Worm (Caenorhabditis elegans): ENCODE results near the gene F53A10.2.

Gene F53A10.2

DNA sequence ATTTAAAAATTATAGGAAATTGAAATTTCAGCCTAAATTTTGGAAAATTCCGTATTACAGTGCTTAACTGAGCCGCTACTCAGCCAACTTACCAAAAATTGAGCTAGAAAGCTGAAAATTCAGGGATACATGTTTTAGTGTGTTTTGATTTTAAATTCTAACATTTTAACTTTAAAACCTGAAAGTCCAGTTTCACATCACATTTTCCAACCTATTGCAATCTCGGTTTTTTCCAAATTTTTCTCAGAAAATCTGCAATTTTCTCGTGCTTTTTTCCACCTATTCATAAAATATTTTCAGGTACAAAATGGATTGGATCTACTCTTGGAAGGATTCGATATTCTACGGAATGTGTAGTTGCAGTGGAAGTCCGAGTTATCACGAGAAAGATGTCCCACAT is at the start of gene F53A10.2:
Gene F53A10.2 (plus strand): TSS at position 301 of the 400 bp plus-strand sequence.
- no peak for TF ChIP-seq ztf-23 (GFP tag; IDR thresholded peaks at IDR 0.05)
- TF ChIP-seq ztf-29 (GFP tag; IDR thresholded peaks at IDR 0.05), result no peak
- no peak for TF ChIP-seq klf-2 (GFP tag; conservative IDR thresholded peaks at IDR 0.05)
- no peak for TF ChIP-seq flt-1 (GFP tag; IDR thresholded peaks at IDR 0.05)
- TF ChIP-seq med-1 (GFP tag; optimal IDR thresholded peaks at IDR 0.05; ENCODE audit: insufficient read depth), result no peak
- TF ChIP-seq T22C8.4 (GFP tag; IDR thresholded peaks at IDR 0.05), result no peak
- TF ChIP-seq tab-1 (GFP tag; IDR thresholded peaks at IDR 0.05), result no peak
- no peak for TF ChIP-seq ref-1 (GFP tag; conservative IDR thresholded peaks at IDR 0.05)
- TF ChIP-seq cog-1 (tag; optimal IDR thresholded peaks at IDR 0.05), result no peak

- TF ChIP-seq tab-1 (GFP tag; IDR thresholded peaks at IDR 0.05) (no peak), T22C8.4 (GFP tag; IDR thresholded peaks at IDR 0.05) (no peak)
Observed at ce11 chrII:1149390-1149789, 47.8 kb upstream of the F53A10.2 start.

DNA sequence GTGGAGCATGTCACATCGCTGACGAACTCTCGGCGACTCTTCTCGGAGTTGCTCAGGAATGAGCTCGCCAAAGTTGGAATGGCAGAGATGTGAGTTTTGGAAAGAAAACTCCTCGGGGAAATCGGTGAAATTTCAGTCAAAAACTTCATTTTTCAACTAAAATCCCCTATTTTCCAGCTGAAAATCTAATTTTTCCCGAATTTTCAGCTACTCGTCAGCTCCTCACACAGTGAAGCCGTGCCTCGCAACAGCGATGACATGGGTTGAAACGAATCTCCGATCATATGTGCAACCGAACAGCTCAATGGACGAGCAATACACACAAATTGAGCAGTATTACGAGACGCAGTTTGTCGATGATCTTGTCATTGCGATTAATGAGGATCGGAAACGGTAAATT is 45.4 kb upstream of the F53A10.2 start:
- TF ChIP-seq flt-1 (GFP tag; IDR thresholded peaks at IDR 0.05) (no peak), tab-1 (GFP tag; IDR thresholded peaks at IDR 0.05) (no peak), ztf-23 (GFP tag; IDR thresholded peaks at IDR 0.05) (no peak), med-1 (GFP tag; optimal IDR thresholded peaks at IDR 0.05; ENCODE audit: insufficient read depth) (no peak), ref-1 (GFP tag; conservative IDR thresholded peaks at IDR 0.05) (no peak), cog-1 (tag; optimal IDR thresholded peaks at IDR 0.05) (no peak), klf-2 (GFP tag; conservative IDR thresholded peaks at IDR 0.05) (no peak), ztf-29 (GFP tag; IDR thresholded peaks at IDR 0.05) (no peak), T22C8.4 (GFP tag; IDR thresholded peaks at IDR 0.05) (no peak)

DNA sequence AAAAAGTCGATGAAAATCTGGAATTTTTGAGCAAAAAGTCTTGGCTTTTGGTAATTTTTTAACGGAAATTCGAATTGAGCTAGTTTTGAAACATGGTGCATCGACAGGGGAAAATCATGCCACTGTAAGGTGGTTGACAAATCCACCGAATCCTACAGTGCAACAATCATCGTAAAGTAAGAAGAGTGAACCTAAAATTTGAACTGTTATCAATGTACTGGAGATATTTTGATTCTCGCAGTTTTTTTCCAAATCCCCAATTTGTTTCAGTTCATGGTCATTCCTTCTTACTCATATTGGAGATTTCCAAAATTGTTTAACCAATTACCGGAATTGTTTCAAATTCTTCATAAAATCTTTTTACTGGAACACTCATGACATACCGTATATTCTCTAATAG is 44.4 kb upstream of the F53A10.2 start:
- TF ChIP-seq flt-1 (GFP tag; IDR thresholded peaks at IDR 0.05), result no peak
- TF ChIP-seq ref-1 (GFP tag; conservative IDR thresholded peaks at IDR 0.05), result no peak
- TF ChIP-seq klf-2 (GFP tag; conservative IDR thresholded peaks at IDR 0.05), result no peak
- no peak for TF ChIP-seq T22C8.4 (GFP tag; IDR thresholded peaks at IDR 0.05)
- no peak for TF ChIP-seq tab-1 (GFP tag; IDR thresholded peaks at IDR 0.05)
- TF ChIP-seq cog-1 (tag; optimal IDR thresholded peaks at IDR 0.05), result no peak
- TF ChIP-seq ztf-23 (GFP tag; IDR thresholded peaks at IDR 0.05), result no peak
- no peak for TF ChIP-seq ztf-29 (GFP tag; IDR thresholded peaks at IDR 0.05)
- no peak for TF ChIP-seq med-1 (GFP tag; optimal IDR thresholded peaks at IDR 0.05; ENCODE audit: insufficient read depth)

DNA sequence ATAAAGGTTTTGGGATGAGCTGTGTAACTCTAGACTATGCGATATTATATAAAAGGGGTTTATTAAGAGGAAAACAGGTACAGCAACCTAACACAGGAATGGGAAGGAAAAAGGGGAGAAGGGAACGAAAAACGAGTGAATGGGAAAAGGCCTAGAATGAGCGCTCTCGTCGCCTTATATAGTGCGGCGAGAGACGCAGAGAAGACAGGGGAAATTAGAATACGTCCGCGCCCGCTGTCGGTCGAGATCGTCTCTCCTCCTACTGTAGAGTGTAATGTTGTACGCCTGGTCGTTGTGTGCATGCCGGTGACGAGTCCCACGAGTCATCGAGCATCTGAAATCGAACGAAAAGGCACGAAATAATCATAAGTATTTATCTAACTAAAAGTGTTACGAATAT is 43.9 kb upstream of the F53A10.2 start:
- TF ChIP-seq tab-1 (GFP tag; IDR thresholded peaks at IDR 0.05), result no peak
- no peak for TF ChIP-seq flt-1 (GFP tag; IDR thresholded peaks at IDR 0.05)
- no peak for TF ChIP-seq ztf-29 (GFP tag; IDR thresholded peaks at IDR 0.05)
- no peak; the same call in 1 of the 2 replicates for TF ChIP-seq ref-1 (GFP tag; conservative IDR thresholded peaks at IDR 0.05)
- TF ChIP-seq klf-2 (GFP tag; conservative IDR thresholded peaks at IDR 0.05), result no peak
- no peak for TF ChIP-seq ztf-23 (GFP tag; IDR thresholded peaks at IDR 0.05)
- TF ChIP-seq cog-1 (tag; optimal IDR thresholded peaks at IDR 0.05), result no peak
- no peak for TF ChIP-seq med-1 (GFP tag; optimal IDR thresholded peaks at IDR 0.05; ENCODE audit: insufficient read depth)
- no peak for TF ChIP-seq T22C8.4 (GFP tag; IDR thresholded peaks at IDR 0.05)

- TF ChIP-seq flt-1 (GFP tag; IDR thresholded peaks at IDR 0.05), result no peak
- no peak for TF ChIP-seq T22C8.4 (GFP tag; IDR thresholded peaks at IDR 0.05)
- no peak for TF ChIP-seq ztf-23 (GFP tag; IDR thresholded peaks at IDR 0.05)
Observed at ce11 chrII:1157135-1157534, 40.0 kb upstream of the F53A10.2 start.

DNA sequence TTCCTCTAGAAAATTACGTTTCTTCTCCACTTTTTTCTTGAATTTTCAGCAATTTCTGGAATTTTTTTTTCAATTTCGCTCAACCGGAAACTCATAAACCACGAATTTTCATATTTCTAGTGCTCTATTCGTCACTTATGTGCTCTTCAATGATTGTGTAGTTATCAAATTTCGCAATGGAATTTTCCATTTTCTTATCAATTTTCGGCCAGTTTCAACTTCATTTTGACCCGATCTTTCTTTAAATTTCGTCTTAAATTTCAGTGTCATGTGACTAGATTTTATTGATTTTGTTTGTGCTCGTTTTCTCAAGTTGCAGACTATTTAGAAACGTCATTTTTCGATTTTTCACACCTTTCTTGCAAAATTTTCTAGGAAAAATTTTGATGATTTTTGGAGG is 37.5 kb upstream of the F53A10.2 start:
- no peak for TF ChIP-seq flt-1 (GFP tag; IDR thresholded peaks at IDR 0.05)
- no peak for TF ChIP-seq klf-2 (GFP tag; conservative IDR thresholded peaks at IDR 0.05)
- TF ChIP-seq ref-1 (GFP tag; conservative IDR thresholded peaks at IDR 0.05), result no peak
- TF ChIP-seq T22C8.4 (GFP tag; IDR thresholded peaks at IDR 0.05), result no peak
- no peak for TF ChIP-seq med-1 (GFP tag; optimal IDR thresholded peaks at IDR 0.05; ENCODE audit: insufficient read depth)
- no peak for TF ChIP-seq ztf-23 (GFP tag; IDR thresholded peaks at IDR 0.05)
- TF ChIP-seq ztf-29 (GFP tag; IDR thresholded peaks at IDR 0.05), result no peak
- TF ChIP-seq tab-1 (GFP tag; IDR thresholded peaks at IDR 0.05), result no peak
- no peak for TF ChIP-seq cog-1 (tag; optimal IDR thresholded peaks at IDR 0.05)

- TF ChIP-seq flt-1 (GFP tag; IDR thresholded peaks at IDR 0.05) (no peak), cog-1 (tag; optimal IDR thresholded peaks at IDR 0.05) (no peak), klf-2 (GFP tag; conservative IDR thresholded peaks at IDR 0.05) (no peak), ztf-23 (GFP tag; IDR thresholded peaks at IDR 0.05) (no peak), med-1 (GFP tag; optimal IDR thresholded peaks at IDR 0.05; ENCODE audit: insufficient read depth) (no peak), tab-1 (GFP tag; IDR thresholded peaks at IDR 0.05) (no peak), ref-1 (GFP tag; conservative IDR thresholded peaks at IDR 0.05) (no peak), T22C8.4 (GFP tag; IDR thresholded peaks at IDR 0.05) (no peak), ztf-29 (GFP tag; IDR thresholded peaks at IDR 0.05) (no peak)
Observed at ce11 chrII:1163275-1163674, 33.9 kb upstream of the F53A10.2 start, which contains the start of gene T23F4.2. Gene T23F4.2 (plus strand): TSS chrII:1163575.

DNA sequence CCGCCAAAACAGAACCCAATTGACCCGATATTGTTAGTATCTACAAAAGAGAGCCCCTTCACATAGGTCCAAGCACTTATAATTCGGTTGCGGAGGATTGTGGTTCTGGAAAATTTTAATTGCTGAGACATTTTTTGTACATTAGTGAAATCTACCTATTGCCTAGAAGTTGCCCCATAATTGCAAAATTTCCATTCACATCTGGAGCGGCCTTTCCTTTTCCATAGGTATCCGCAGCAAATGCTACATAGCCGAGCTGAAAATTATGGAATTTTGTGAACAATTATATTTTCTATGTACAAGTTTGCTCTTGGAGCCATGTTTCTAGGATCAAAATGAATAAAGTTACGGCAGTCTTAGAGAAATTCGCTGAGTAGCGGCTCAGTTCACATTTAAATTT is 26.3 kb upstream of the F53A10.2 start:
- TF ChIP-seq flt-1 (GFP tag; IDR thresholded peaks at IDR 0.05) (no peak), cog-1 (tag; optimal IDR thresholded peaks at IDR 0.05) (no peak), ref-1 (GFP tag; conservative IDR thresholded peaks at IDR 0.05) (no peak), klf-2 (GFP tag; conservative IDR thresholded peaks at IDR 0.05) (no peak), T22C8.4 (GFP tag; IDR thresholded peaks at IDR 0.05) (no peak), ztf-29 (GFP tag; IDR thresholded peaks at IDR 0.05) (no peak), ztf-23 (GFP tag; IDR thresholded peaks at IDR 0.05) (no peak)

DNA sequence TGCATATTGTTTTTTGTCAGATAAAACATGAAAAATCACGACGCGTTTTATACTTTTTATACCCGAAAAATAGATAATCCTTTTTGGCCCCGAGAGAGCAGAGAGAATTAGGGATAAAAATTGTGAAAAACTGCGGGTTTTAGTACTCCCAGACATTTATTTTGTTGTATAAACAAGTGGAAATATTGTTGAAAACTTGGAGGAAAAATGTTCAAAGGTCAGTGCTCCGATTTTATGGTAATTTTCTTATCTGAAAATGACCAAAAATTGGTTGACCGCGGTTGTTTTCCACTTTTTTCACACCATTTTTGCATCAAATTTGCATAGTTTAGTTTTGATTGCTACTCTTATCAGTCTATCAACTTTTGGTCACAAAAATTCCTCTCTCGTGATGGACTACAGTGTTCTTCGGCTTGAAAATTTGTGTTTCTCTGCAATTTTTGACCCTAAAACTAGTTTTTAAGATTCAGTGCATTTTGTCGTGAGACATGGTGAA is 25.0 kb upstream of the F53A10.2 start, which contains the start of gene dlhd-1:
Gene dlhd-1 (minus strand): TSS at position 51 of the 496 bp plus-strand sequence.
- no peak for TF ChIP-seq med-1 (GFP tag; optimal IDR thresholded peaks at IDR 0.05; ENCODE audit: insufficient read depth)
- TF ChIP-seq klf-2 (GFP tag; conservative IDR thresholded peaks at IDR 0.05), result no peak
- no peak for TF ChIP-seq ref-1 (GFP tag; conservative IDR thresholded peaks at IDR 0.05)
- TF ChIP-seq flt-1 (GFP tag; IDR thresholded peaks at IDR 0.05), result no peak
- TF ChIP-seq ztf-29 (GFP tag; IDR thresholded peaks at IDR 0.05), result no peak
- no peak for TF ChIP-seq T22C8.4 (GFP tag; IDR thresholded peaks at IDR 0.05)
- TF ChIP-seq tab-1 (GFP tag; IDR thresholded peaks at IDR 0.05), result no peak
- no peak for TF ChIP-seq cog-1 (tag; optimal IDR thresholded peaks at IDR 0.05)
